Fruit fly (Drosophila melanogaster): ENCODE measurements around the gene Mnat9.

DNA sequence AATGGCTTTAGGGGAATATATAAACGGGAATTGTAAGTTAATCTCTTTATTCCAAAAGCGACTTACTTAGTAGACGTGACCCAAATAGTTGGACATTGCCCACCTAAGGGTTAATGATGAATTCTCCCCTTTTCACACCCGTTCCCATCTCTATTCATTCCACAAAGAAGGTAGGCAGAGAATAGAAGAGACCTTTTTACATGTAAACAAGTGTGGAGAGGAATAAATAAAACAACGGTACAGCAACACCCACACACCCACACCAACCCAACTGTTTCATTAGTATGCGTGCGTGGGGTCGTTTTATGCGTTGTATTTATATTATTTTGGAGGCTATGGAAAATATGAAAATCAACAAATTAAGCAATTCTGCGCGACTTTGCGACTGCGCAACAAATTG lies 7.9 kb downstream of the Mnat9 start:
- TF ChIP-seq Dfd (GFP tag; optimal IDR thresholded peaks at IDR 0.05) (no peak), psq (GFP tag; optimal IDR thresholded peaks at IDR 0.05) (no peak), br (GFP tag; optimal IDR thresholded peaks at IDR 0.05) (no peak), dsf (GFP tag; optimal IDR thresholded peaks at IDR 0.05; ENCODE audit: borderline replicate concordance) (no peak), pan (optimal IDR thresholded peaks at IDR 0.05) (no peak), sage (GFP tag; optimal IDR thresholded peaks at IDR 0.05) (no peak), HLH106 (tag; optimal IDR thresholded peaks at IDR 0.05) (no peak), Abd-B (GFP tag; optimal IDR thresholded peaks at IDR 0.05) (no peak), Myc (optimal IDR thresholded peaks at IDR 0.05) (no peak), OdsH (GFP tag; optimal IDR thresholded peaks at IDR 0.05) (no peak), rgr (GFP tag; optimal IDR thresholded peaks at IDR 0.05) (no peak), usp (GFP tag; optimal IDR thresholded peaks at IDR 0.05) (no peak)
